Fruit fly (Drosophila melanogaster): ENCODE measurements around the gene CG11294.

dm6 chrX:8726816-8727215 lies 33.4 kb upstream of the CG11294 start:
- TF ChIP-seq gl (tag; optimal IDR thresholded peaks at IDR 0.05) (no peak), Pif1A (GFP tag; optimal IDR thresholded peaks at IDR 0.05) (no peak), CG9948 (tag; optimal IDR thresholded peaks at IDR 0.05) (no peak), CG4496 (GFP tag; IDR thresholded peaks at IDR 0.05) (no peak), CG10348 (GFP tag; IDR thresholded peaks at IDR 0.05) (no peak), CG32121 (GFP tag; IDR thresholded peaks at IDR 0.05) (no peak), CG8159 (tag; optimal IDR thresholded peaks at IDR 0.05) (no peak), EcR (GFP tag; optimal IDR thresholded peaks at IDR 0.05) (no peak), Pif1B (GFP tag; optimal IDR thresholded peaks at IDR 0.05) (no peak), Snoo (tag; optimal IDR thresholded peaks at IDR 0.05) (no peak), Ets98B (GFP tag; IDR thresholded peaks at IDR 0.05) (no peak), CG13204 (GFP tag; optimal IDR thresholded peaks at IDR 0.05) (no peak)
